Fruit fly (Drosophila melanogaster) Kc167 (cell line): Measurements from ENCODE around the gene Cp38.

ENCODE experiments used
- Myc ChIP-seq: fragments of >200 bp; optimal IDR thresholded peaks from 2 replicates; lab custom pipeline; 2017; ENCODE audit warnings: missing external identifiers
- Sin3A ChIP-seq: fragments of >200 bp; optimal IDR thresholded peaks from 2 replicates; lab custom pipeline; 2018; ENCODE audit warnings: missing external identifiers
- h ChIP-seq: fragments of >200 bp; optimal IDR thresholded peaks from 3 replicates; lab custom pipeline; 2018; ENCODE audit warnings: missing external identifiers
- insv ChIP-seq: fragments of >200 bp; optimal IDR thresholded peaks from 3 replicates; lab custom pipeline; 2018; ENCODE audit warnings: missing external identifiers
- psq ChIP-seq: fragments of >200 bp; optimal IDR thresholded peaks from 2 replicates; lab custom pipeline; 2017; ENCODE audit warnings: missing external identifiers
- ttk ChIP-seq: sonication (Bioruptor generic); optimal IDR thresholded peaks from 2 replicates; lab custom pipeline; 2017; ENCODE audit warnings: missing external identifiers

Cp38 gene

DNA sequence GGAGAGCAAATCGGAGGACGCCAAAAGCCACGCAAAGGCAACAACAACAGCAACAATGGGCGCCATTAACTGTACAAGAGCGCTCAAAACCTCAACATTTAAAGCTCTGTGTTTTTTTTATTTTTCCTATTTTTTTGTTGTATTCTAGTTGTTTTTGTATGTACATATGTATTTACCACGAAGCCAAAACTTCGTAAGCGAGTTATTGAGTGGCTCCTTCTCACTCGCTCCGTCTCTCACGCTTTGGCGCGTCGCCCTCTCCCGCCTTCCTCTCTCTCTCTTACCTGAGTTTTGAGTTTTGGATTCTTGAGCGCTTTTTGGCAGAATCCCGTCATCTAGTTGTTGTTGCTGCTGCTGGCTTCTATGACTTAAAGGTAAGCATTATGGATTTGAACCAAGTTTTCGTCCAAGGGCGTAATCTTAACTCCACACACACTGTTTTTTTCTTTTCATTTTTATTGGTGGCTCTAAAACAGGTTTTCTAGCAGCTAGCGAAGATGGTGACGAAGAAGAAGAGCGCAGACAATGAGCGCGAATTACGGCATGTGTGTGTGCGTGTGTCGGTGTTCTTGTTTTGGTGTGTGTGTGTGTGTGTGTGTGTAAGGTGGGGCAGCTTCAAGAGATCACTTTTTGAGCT, 36.5 kb downstream of the Cp38 start:
- TF ChIP-seq psq (lab: Kevin White, UChicago) (no peak), insv (no peak), Sin3A (lab: Kevin White, UChicago) (no peak)

DNA sequence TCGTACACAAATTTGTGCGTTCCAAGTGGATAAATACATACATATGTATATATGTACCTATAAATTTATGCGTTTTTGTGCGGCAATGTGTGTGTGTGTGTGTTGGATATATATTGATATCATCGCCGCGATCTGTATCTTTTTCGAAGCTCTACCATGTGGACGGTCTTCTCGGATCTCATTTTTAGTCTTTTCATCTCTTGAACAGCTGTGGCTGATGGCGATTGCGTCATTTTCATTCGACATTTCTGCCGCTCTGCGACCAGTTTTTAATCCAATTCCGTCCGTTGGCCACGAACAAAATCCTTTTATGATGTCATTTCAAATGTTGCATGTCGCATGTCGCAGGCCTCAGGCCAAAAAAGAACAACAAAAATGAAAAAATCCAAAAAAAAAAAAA, 38.9 kb downstream of the Cp38 start:
- no peak for TF ChIP-seq Myc (lab: Kevin White, UChicago)
- no peak for TF ChIP-seq h (lab: Kevin White, UChicago)
- no peak for TF ChIP-seq ttk (lab: Kevin White, UChicago)
- no peak for TF ChIP-seq insv
- no peak for TF ChIP-seq Sin3A (lab: Kevin White, UChicago)
- no peak for TF ChIP-seq psq (lab: Kevin White, UChicago)

DNA sequence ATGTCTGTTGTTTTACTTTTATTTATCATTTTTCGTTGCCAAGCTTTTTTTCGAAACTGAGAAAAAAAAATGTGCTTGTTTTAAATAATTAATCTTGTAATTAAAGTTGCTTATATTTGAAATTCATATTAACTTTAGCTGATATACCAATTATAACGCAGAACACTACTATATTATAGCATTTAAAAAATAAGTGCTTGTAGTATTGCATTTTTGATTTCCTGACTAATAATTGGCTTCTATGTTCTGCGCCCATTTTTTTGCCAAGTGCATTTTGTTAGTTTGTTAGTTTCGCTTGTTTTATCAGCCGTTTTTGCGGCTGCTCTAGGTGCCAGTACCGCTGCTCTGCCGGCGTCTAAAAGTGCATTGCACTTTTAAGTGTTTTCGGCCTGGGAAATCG, 39.9 kb downstream of the Cp38 start:
- TF ChIP-seq ttk (lab: Kevin White, UChicago) (no peak), Myc (lab: Kevin White, UChicago) (no peak), insv (no peak), psq (lab: Kevin White, UChicago) (no peak), h (lab: Kevin White, UChicago) (no peak), Sin3A (lab: Kevin White, UChicago) (no peak)

DNA sequence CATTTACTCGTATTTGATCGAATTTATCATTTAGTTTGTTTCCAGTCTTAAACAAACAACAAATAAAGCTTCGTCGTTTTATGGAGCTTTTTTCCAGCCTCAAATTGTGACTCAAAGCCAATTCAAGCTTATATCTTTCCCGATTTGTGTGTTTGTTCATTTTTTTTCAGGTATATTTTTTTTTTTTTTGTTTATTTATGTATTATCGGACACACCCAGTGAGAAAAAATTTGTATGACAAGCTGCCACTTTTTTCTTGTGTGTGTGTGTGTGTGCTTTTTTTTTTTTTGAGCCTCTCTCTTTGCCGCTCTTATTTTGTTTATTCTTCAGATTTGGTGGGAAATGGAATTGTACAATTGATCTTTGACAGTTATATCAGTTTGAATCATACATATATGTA, 40.9 kb downstream of the Cp38 start:
- no peak for TF ChIP-seq h (lab: Kevin White, UChicago)
- no peak for TF ChIP-seq insv
- TF ChIP-seq ttk (lab: Kevin White, UChicago), result no peak
- TF ChIP-seq Sin3A (lab: Kevin White, UChicago), result no peak
- TF ChIP-seq psq (lab: Kevin White, UChicago), result no peak
- TF ChIP-seq Myc (lab: Kevin White, UChicago), result no peak

DNA sequence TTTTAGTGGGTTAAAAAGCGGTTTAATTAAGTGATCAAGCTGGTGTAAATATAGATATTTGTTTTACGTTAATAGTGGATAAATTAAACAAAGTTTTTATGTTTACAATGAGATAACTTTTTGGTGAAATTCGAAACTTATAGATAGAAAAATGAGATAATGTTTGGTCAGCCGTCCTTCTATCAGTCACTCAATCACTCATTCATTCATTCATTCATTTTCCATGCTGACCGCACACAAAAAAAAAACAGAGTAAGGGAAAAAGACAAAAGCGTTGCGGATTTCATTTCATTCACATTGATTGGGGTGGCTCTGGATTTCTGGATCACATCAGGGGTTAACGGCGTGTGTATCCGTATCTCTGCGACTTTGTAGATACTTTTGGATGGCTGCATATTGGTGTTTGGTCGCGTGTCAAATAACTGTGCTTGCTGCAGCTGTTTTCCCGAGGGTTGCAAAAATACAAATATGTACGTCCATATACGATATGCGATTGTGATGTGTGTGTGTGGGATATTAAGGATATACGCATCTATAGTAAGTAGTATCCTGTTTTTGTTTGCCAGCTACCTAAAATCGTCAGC, 42.0 kb downstream of the Cp38 start:
- TF ChIP-seq psq (lab: Kevin White, UChicago) (no peak), h (lab: Kevin White, UChicago) (no peak), Sin3A (lab: Kevin White, UChicago) (no peak), insv (no peak), ttk (lab: Kevin White, UChicago) (no peak), Myc (lab: Kevin White, UChicago) (no peak)

DNA sequence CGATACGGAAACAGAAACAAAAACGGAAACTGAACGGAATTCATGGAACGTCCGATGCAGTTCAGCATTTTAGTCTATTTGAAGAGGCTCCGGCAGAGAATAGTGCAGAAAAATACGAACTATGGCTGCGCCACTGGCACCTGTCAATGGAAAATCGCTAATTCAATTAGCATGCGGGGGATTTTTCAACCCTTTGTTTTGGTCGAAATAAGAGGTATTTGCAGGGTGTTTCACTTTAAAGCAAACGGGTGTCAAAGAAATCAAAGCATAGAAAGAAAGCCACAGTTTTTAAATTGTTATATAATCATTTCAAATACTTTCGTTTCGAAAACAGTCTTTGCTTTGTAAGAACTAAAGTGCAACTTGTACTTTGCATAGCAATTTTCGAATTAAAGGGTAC, 48.0 kb downstream of the Cp38 start, which contains the start of gene PIP82:
Gene PIP82, minus strand, starts transcription at position 101 of the 400 bp plus-strand sequence.
- TF ChIP-seq ttk (lab: Kevin White, UChicago) (no peak), psq (lab: Kevin White, UChicago) (no peak), insv (no peak), h (lab: Kevin White, UChicago) (no peak), Sin3A (lab: Kevin White, UChicago) (no peak), Myc (lab: Kevin White, UChicago) (no peak)

DNA sequence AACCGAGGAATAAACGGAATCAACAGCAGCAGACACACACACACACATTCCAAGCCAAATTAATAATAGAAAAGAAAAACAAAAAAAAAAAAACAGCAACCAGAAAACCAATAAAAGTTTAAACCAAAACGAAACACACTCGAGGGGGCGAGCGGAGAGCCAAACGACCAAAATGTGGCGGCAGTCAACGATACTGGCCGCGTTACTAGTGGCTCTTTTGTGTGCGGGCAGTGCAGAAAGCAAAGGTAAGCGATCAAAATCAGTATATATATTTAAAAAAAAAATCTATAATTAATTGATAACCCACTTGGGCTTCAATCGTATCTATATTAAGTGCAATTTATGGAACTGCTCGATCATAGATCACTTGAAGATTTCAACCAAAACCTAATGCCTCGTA, 50.1 kb downstream of the Cp38 start:
- no peak for TF ChIP-seq h (lab: Kevin White, UChicago)
- TF ChIP-seq psq (lab: Kevin White, UChicago), result no peak
- TF ChIP-seq ttk (lab: Kevin White, UChicago), result no peak
- TF ChIP-seq Sin3A (lab: Kevin White, UChicago), result no peak
- no peak for TF ChIP-seq Myc (lab: Kevin White, UChicago)
- no peak for TF ChIP-seq insv
